Worm (Caenorhabditis elegans): ENCODE data around the gene iars-1.

The iars-1 gene

DNA sequence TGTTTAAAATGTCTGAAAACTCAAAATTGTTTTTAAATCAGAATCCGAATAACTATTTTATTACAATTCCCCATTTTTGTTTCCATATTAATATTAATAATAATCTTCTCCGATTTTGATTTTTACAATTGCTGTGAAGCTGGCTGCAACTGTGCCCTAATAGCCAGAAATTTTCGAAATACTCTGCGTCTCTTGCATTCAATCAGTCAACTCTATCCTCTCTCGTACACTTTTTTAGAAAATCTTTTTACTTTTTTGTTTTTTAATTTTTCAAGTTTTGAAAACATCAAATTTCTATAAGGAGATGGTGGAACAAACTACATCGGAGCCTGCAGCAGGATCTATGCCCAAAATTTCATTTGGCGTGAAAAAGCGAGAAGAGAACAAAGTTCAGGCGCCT, 10.6 kb upstream of the iars-1 start, which contains the start of gene gkow-1:
Gene gkow-1, plus strand, starts transcription at position 301 of the 400 bp plus-strand sequence.
- TF ChIP-seq pes-1 (GFP tag; IDR thresholded peaks at IDR 0.05) (no peak), hmg-4 (GFP tag; optimal IDR thresholded peaks at IDR 0.05) (no peak), ceh-36 (tag; optimal IDR thresholded peaks at IDR 0.05) (no peak), flt-1 (GFP tag; IDR thresholded peaks at IDR 0.05) (no peak), ceh-13 (GFP tag; optimal IDR thresholded peaks at IDR 0.05) (no peak), aly-1 (tag; optimal IDR thresholded peaks at IDR 0.05) (no peak)

DNA sequence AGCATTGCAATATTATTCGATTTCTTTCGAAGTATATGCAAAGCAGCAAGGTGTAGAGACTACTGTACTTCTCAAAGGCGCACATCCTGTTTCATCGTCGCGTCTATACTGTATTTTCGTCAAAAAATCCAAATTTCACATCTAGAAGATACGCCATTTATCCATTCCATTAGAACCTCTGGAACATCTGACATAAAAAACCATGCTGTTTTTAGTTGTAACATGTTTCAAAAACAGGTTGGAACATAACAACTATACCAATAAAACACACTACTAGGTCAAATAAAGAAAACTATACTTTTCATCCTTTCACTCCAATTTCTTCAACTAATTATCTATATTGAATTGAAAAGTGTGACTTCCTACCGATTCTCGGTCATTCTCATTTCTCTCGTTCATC, 8.1 kb upstream of the iars-1 start, which contains the start of gene ugt-59:
Gene ugt-59, plus strand, starts transcription at position 301 of the 400 bp plus-strand sequence.
- no peak for TF ChIP-seq B0310.2 (tag; optimal IDR thresholded peaks at IDR 0.05)
- no peak for TF ChIP-seq hnd-1 (tag; optimal IDR thresholded peaks at IDR 0.05)
- no peak for TF ChIP-seq pes-1 (GFP tag; IDR thresholded peaks at IDR 0.05)
- no peak for TF ChIP-seq scrt-1 (GFP tag; IDR thresholded peaks at IDR 0.05)
- TF ChIP-seq tra-4 (tag; optimal IDR thresholded peaks at IDR 0.05): no peak
- no peak for TF ChIP-seq sea-1 (GFP tag; conservative IDR thresholded peaks at IDR 0.05)
- no peak for TF ChIP-seq tbx-37 (GFP tag; conservative IDR thresholded peaks at IDR 0.05)
- TF ChIP-seq ets-7 (tag; optimal IDR thresholded peaks at IDR 0.05): no peak

DNA sequence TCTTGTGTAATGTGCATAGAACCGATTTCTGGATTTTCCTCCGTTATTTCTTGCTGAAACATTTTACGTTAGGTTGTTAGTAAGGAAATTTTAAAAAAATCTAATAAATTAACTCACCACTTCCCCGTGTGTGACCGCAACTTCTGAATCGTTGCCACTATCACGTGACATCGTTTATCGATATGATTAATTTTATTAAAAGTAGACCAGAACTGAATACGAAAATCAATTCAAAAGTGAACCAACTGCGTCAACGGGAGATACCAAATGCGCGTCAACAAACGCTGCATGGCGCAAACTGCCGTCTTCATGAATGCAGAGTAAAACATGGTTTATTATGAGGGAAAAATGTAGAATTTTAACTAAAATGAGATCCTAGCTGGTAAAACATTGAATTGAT, 2.4 kb upstream of the iars-1 start, which contains the start of gene sir-2.1:
Gene sir-2.1, minus strand, starts transcription at position 212 of the 400 bp plus-strand sequence.
- TF ChIP-seq ceh-13 (GFP tag; optimal IDR thresholded peaks at IDR 0.05) (no peak), B0310.2 (tag; optimal IDR thresholded peaks at IDR 0.05) (no peak), tbx-37 (GFP tag; conservative IDR thresholded peaks at IDR 0.05) (no peak), pes-1 (GFP tag; IDR thresholded peaks at IDR 0.05) (no peak), ama-1 (optimal IDR thresholded peaks at IDR 0.05) (no peak), ceh-36 (tag; optimal IDR thresholded peaks at IDR 0.05) (no peak)

DNA sequence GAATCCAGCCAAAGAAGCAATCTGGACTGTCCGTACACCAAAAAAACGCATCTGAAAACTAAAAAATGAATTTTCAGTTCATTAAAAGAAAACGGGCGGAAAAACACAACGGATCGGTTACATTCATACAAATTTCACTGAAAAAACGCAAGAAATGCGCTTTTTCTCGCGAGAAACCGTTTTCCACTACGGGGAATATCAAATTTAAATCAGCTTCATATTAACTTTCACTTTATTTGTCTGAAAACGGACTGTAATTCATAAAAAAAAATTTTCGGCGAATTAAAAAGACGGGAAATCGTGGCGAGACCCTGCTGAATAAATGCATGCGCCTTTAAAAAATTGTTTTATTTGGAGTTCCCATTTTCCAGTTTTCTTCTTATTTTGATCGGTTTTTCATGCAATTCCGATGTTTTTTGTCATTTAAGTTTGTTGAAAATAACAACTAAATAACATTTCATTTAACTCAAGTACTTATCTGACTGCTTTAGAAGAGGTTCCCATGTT, 608 bp upstream of the iars-1 start, which contains the start of gene pges-2:
Gene pges-2, minus strand, starts transcription at position 51 of the 507 bp plus-strand sequence.
- TF ChIP-seq flt-1 (GFP tag; IDR thresholded peaks at IDR 0.05) (no peak), aly-1 (tag; optimal IDR thresholded peaks at IDR 0.05) (no peak), ets-7 (tag; optimal IDR thresholded peaks at IDR 0.05) (no peak), pes-1 (GFP tag; IDR thresholded peaks at IDR 0.05) (no peak), hnd-1 (tag; optimal IDR thresholded peaks at IDR 0.05) (no peak), ceh-36 (tag; optimal IDR thresholded peaks at IDR 0.05) (no peak), tbx-37 (GFP tag; conservative IDR thresholded peaks at IDR 0.05) (no peak), tra-4 (tag; optimal IDR thresholded peaks at IDR 0.05) (no peak), scrt-1 (GFP tag; IDR thresholded peaks at IDR 0.05) (no peak), hmg-4 (GFP tag; optimal IDR thresholded peaks at IDR 0.05) (no peak), B0310.2 (tag; optimal IDR thresholded peaks at IDR 0.05) (no peak), hmbx-1 (tag; optimal IDR thresholded peaks at IDR 0.05) (no peak), F13C5.2 (tag; optimal IDR thresholded peaks at IDR 0.05) (no peak), sea-1 (GFP tag; conservative IDR thresholded peaks at IDR 0.05) (no peak)

DNA sequence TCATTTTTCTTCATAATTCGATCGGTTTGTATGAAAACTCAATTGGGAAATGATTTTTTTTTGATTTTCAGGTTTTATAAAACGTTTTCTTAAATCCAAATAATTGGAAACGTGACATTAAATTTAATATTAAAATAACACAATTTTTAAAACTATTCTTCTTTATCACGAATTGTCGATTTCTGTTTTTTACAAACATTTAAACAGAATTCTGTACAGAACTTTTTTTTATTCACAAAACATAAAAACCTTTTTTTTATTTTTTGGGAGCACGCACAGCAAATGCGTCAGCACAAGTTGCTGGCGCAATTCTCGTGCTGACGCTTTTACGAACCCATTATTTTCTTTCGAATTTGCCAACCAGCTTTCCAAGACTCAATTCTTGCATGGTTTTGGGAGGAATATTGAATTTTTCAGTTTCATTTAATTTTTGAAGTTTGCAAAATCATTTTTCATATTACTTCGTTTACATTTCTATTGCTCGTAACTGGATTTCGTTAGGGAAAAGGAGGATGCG, 5.4 kb downstream of the iars-1 start, which contains the start of gene mpz-5:
Gene mpz-5, minus strand, starts transcription at position 51 of the 517 bp plus-strand sequence.
- TF ChIP-seq tbx-11 (GFP tag; IDR thresholded peaks at IDR 0.05): no peak
- no peak for TF ChIP-seq hnd-1 (tag; optimal IDR thresholded peaks at IDR 0.05)
- peak; percentile 65 for TF ChIP-seq F13C5.2 (tag; optimal IDR thresholded peaks at IDR 0.05)
- TF ChIP-seq tbx-37 (GFP tag; conservative IDR thresholded peaks at IDR 0.05): no peak
- peak; percentile 26 for TF ChIP-seq hmg-4 (GFP tag; optimal IDR thresholded peaks at IDR 0.05)
- no peak for TF ChIP-seq sea-1 (GFP tag; conservative IDR thresholded peaks at IDR 0.05)
- peak; percentile 13 for TF ChIP-seq ceh-36 (tag; optimal IDR thresholded peaks at IDR 0.05)

DNA sequence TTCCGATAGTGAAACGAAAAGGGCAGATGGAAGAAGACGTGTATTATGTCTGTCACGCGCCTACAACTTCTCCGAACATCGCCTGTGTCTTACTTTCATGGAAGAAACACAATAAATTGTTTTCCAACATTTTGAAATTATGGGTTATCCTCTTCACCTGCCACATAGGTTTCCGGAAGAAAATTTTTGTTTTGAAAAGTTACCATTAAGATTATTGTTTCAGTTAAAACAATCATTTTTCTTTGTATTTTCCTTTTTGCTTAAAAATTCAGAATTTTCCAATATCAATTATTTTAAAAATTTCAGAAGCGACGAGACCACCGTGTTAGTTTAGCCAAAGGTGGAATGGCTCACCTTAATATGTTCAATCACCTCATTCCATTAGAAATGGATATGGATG, 6.2 kb downstream of the iars-1 start, which contains the start of gene mask-1:
Gene mask-1, plus strand, starts transcription at position 301 of the 400 bp plus-strand sequence.
- TF ChIP-seq tbx-37 (GFP tag; conservative IDR thresholded peaks at IDR 0.05) (no peak), ceh-13 (GFP tag; optimal IDR thresholded peaks at IDR 0.05) (no peak), pes-1 (GFP tag; IDR thresholded peaks at IDR 0.05) (no peak), ets-7 (tag; optimal IDR thresholded peaks at IDR 0.05) (no peak), F13C5.2 (tag; optimal IDR thresholded peaks at IDR 0.05) (no peak), ceh-36 (tag; optimal IDR thresholded peaks at IDR 0.05) (no peak), sea-1 (GFP tag; conservative IDR thresholded peaks at IDR 0.05) (no peak), hmbx-1 (tag; optimal IDR thresholded peaks at IDR 0.05) (no peak), aly-1 (tag; optimal IDR thresholded peaks at IDR 0.05) (no peak), tbx-11 (GFP tag; IDR thresholded peaks at IDR 0.05) (no peak), flt-1 (GFP tag; IDR thresholded peaks at IDR 0.05) (no peak), hnd-1 (tag; optimal IDR thresholded peaks at IDR 0.05) (no peak), ama-1 (optimal IDR thresholded peaks at IDR 0.05) (no peak), scrt-1 (GFP tag; IDR thresholded peaks at IDR 0.05) (no peak), hmg-4 (GFP tag; optimal IDR thresholded peaks at IDR 0.05) (no peak), B0310.2 (tag; optimal IDR thresholded peaks at IDR 0.05) (no peak), tra-4 (tag; optimal IDR thresholded peaks at IDR 0.05) (no peak)

DNA sequence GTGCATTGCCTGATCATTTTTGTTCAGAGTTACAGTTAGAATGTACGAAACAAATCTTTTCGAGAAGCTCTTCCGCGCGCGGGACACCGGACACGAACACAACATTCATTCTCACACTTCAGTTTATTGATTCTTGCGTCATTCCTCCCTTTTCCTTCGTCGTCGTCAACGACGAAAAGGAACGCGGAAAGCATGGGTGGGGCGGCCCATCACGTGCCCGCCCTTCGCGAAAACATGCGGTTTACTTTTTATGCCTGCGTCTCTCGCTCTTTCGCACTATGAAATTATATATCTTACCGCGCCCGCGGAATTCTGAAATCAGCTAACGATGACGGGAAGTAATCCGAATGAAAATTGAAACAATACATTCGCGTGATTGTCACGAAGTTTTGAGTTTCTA, 12.2 kb downstream of the iars-1 start:
- TF ChIP-seq tra-4 (tag; optimal IDR thresholded peaks at IDR 0.05): no peak
- no peak for TF ChIP-seq ceh-13 (GFP tag; optimal IDR thresholded peaks at IDR 0.05)
- no peak for TF ChIP-seq pes-1 (GFP tag; IDR thresholded peaks at IDR 0.05)
- no peak for TF ChIP-seq ceh-36 (tag; optimal IDR thresholded peaks at IDR 0.05)
- TF ChIP-seq hmbx-1 (tag; optimal IDR thresholded peaks at IDR 0.05): no peak
- peak; percentile 4 for TF ChIP-seq F13C5.2 (tag; optimal IDR thresholded peaks at IDR 0.05)
- TF ChIP-seq hmg-4 (GFP tag; optimal IDR thresholded peaks at IDR 0.05): peak; percentile 37
- TF ChIP-seq aly-1 (tag; optimal IDR thresholded peaks at IDR 0.05): no peak
- TF ChIP-seq hnd-1 (tag; optimal IDR thresholded peaks at IDR 0.05): no peak
- no peak for TF ChIP-seq B0310.2 (tag; optimal IDR thresholded peaks at IDR 0.05)

DNA sequence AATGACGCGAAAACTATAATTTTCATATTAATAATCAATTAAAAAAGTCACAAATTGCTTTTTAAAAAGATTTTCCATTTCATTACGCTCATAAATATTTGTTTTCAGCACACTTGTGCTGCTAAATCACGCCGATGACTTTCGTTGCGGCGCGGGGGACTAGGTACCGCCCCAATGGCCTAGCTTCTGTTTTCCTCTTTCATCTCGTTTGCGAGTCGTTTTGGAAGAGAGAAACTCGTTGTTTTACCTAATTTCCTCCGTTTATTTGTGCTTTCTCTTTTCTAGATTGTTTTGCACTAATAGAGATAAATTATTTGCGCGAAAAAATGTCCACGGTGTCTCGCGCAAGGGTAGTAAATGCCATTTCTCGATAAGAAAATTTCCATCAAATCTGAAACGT, 12.6 kb downstream of the iars-1 start:
- TF ChIP-seq hmg-4 (GFP tag; optimal IDR thresholded peaks at IDR 0.05): no peak
- no peak for TF ChIP-seq ets-7 (tag; optimal IDR thresholded peaks at IDR 0.05)
- TF ChIP-seq hnd-1 (tag; optimal IDR thresholded peaks at IDR 0.05): no peak
- no peak for TF ChIP-seq tra-4 (tag; optimal IDR thresholded peaks at IDR 0.05)
- no peak for TF ChIP-seq flt-1 (GFP tag; IDR thresholded peaks at IDR 0.05)
- TF ChIP-seq pes-1 (GFP tag; IDR thresholded peaks at IDR 0.05): no peak
